Worm (Caenorhabditis elegans) whole organism, L4 larva: ENCODE data around the gene Y43C5B.3.

Source experiments
- F49E8.2 ChIP-seq: sonication (generic microtip); optimal IDR thresholded peaks from 2 replicates; lab custom pipeline; 2016; ENCODE audit warnings: missing compliant biosample characterization, mild to moderate bottlenecking, missing genetic modification characterization, borderline replicate concordance
- Y48G9A.11 ChIP-seq: fragments of 200-800 bp; sonication (Bioruptor generic); IDR thresholded peaks from 2 replicates; pipeline ENCODE4 v1.3.6; 2022; ENCODE audit warnings: missing genetic modification reagents, missing genetic modification characterization, missing compliant biosample characterization
- aha-1 ChIP-seq: fragments of 150-350 bp; peaks from one replicate; lab custom pipeline; 2014; ENCODE audit warnings: missing biosample characterization, missing genetic modification characterization
- ama-1 ChIP-seq: fragments of 150-350 bp; optimal IDR thresholded peaks from 2 replicates; lab custom pipeline; 2014; ENCODE audit warnings: inconsistent platforms, mixed read lengths
- lin-13 ChIP-seq: fragments of 150-350 bp; optimal IDR thresholded peaks from 2 replicates; lab custom pipeline; 2014; ENCODE audit warnings: missing biosample characterization, missing genetic modification reagents, missing genetic modification characterization
- lin-39 ChIP-seq: fragments of 150-350 bp; optimal IDR thresholded peaks from 2 replicates; lab custom pipeline; 2014; ENCODE audit warnings: missing biosample characterization, missing genetic modification reagents, missing genetic modification characterization
- lir-3 ChIP-seq: sonication (generic microtip); optimal IDR thresholded peaks from 2 replicates; lab custom pipeline; 2016; ENCODE audit warnings: mild to moderate bottlenecking, missing genetic modification characterization, missing compliant biosample characterization
- nhr-10 ChIP-seq: fragments of 150-350 bp; optimal IDR thresholded peaks from 2 replicates; lab custom pipeline; 2014; ENCODE audit warnings: missing biosample characterization, missing genetic modification characterization
- pqm-1 ChIP-seq: sonication (generic microtip); optimal IDR thresholded peaks from 2 replicates; lab custom pipeline; 2017; ENCODE audit warnings: missing biosample characterization, missing genetic modification characterization
- skn-1 ChIP-seq: fragments of 150-350 bp; optimal IDR thresholded peaks from 2 replicates; lab custom pipeline; 2014; ENCODE audit warnings: missing biosample characterization, missing genetic modification characterization
- snpc-4 ChIP-seq: fragments of 150-350 bp; optimal IDR thresholded peaks from 2 replicates; lab custom pipeline; 2014; ENCODE audit warnings: missing biosample characterization, missing genetic modification characterization
- ztf-11 ChIP-seq: fragments of 150-350 bp; optimal IDR thresholded peaks from 2 replicates; lab custom pipeline; 2014; ENCODE audit warnings: missing biosample characterization, missing genetic modification characterization

DNA sequence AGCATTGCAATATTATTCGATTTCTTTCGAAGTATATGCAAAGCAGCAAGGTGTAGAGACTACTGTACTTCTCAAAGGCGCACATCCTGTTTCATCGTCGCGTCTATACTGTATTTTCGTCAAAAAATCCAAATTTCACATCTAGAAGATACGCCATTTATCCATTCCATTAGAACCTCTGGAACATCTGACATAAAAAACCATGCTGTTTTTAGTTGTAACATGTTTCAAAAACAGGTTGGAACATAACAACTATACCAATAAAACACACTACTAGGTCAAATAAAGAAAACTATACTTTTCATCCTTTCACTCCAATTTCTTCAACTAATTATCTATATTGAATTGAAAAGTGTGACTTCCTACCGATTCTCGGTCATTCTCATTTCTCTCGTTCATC is 9.9 kb downstream of the Y43C5B.3 start, which contains the start of gene ugt-59:
- TF ChIP-seq skn-1 (no peak), snpc-4 (tag; lab: Kevin White, UChicago) (no peak), F49E8.2 (tag; lab: Kevin White, UChicago) (no peak), ama-1 (lab: Kevin White, UChicago) (no peak), lin-39 (tag; lab: Kevin White, UChicago) (no peak), lir-3 (tag; lab: Kevin White, UChicago) (no peak), nhr-10 (no peak), aha-1 (tag; lab: Kevin White, UChicago) (no peak), ztf-11 (tag; lab: Kevin White, UChicago) (no peak), pqm-1 (tag; lab: Kevin White, UChicago) (no peak), lin-13 (GFP tag; lab: Kevin White, UChicago) (no peak), Y48G9A.11 (GFP tag; lab: Robert Waterston, UW) (no peak)
